Fruit fly (Drosophila melanogaster) whole organism, embryonic: ENCODE measurements around the gene Delta.
A peak's percentile ranks its signal among the peaks of the same experiment; 100 is the strongest.

Experiments used
- Ada2b ChIP-seq: fragments of 200-800 bp; sonication (Bioruptor generic); IDR thresholded peaks from 2 replicates; pipeline ENCODE4 v1.3.6; 2022; ENCODE audit warnings: missing biosample characterization, missing genetic modification characterization
- Antp ChIP-seq: fragments of 200-800 bp; sonication (Bioruptor generic); optimal IDR thresholded peaks from 3 replicates; lab custom pipeline; 2016; ENCODE audit warnings: missing biosample characterization, missing genetic modification characterization
- Atf6 ChIP-seq: fragments of 200-800 bp; sonication (Bioruptor generic); IDR thresholded peaks from 2 replicates; pipeline ENCODE4 v1.3.6; 2022; ENCODE audit warnings: missing biosample characterization, missing genetic modification characterization
- CG10267 ChIP-seq: fragments of 200-800 bp; sonication (Bioruptor generic); optimal IDR thresholded peaks from 2 replicates; lab custom pipeline; 2018; ENCODE audit warnings: missing biosample characterization, mild to moderate bottlenecking, missing genetic modification characterization, moderate library complexity
- CG10979 ChIP-seq: fragments of 200-800 bp; sonication (Bioruptor generic); optimal IDR thresholded peaks from 2 replicates; lab custom pipeline; 2018; ENCODE audit warnings: missing biosample characterization, mild to moderate bottlenecking, missing genetic modification characterization, moderate library complexity
- CG11085 ChIP-seq: fragments of 200-800 bp; sonication (Bioruptor generic); IDR thresholded peaks from 2 replicates; pipeline ENCODE4 v1.3.6; 2022; ENCODE audit warnings: missing biosample characterization, missing genetic modification characterization
- CG11247 ChIP-seq: fragments of 200-800 bp; sonication (Bioruptor generic); IDR thresholded peaks from 2 replicates; pipeline ENCODE4 v1.3.6; 2022; ENCODE audit warnings: missing biosample characterization, missing genetic modification characterization
- CG11695 ChIP-seq: fragments of 200-800 bp; sonication (Bioruptor generic); IDR thresholded peaks from 3 replicates; pipeline ENCODE4 v1.3.6; 2022; ENCODE audit warnings: missing biosample characterization, missing genetic modification characterization
- CG31224 ChIP-seq: fragments of 200-800 bp; sonication (Bioruptor generic); IDR thresholded peaks from 2 replicates; pipeline ENCODE4 v1.3.6; 2022; ENCODE audit warnings: missing biosample characterization, missing genetic modification characterization
- CG5245 ChIP-seq: fragments of 200-800 bp; sonication (Bioruptor generic); optimal IDR thresholded peaks from 3 replicates; lab custom pipeline; 2016; ENCODE audit warnings: missing biosample characterization, missing genetic modification characterization
- CG6175 ChIP-seq: fragments of 200-800 bp; sonication (Bioruptor generic); IDR thresholded peaks from 3 replicates; pipeline ENCODE4 v1.3.6; 2022; ENCODE audit warnings: missing biosample characterization, missing genetic modification characterization
- CG6689 ChIP-seq: fragments of 200-800 bp; sonication (Bioruptor generic); IDR thresholded peaks from 2 replicates; pipeline ENCODE4 v1.3.6; 2022; ENCODE audit warnings: missing biosample characterization, missing genetic modification characterization
- CG7786 ChIP-seq: fragments of 200-800 bp; sonication (Bioruptor generic); optimal IDR thresholded peaks from 2 replicates; lab custom pipeline; 2016; ENCODE audit warnings: missing biosample characterization, missing genetic modification characterization
- Dek ChIP-seq: fragments of 200-800 bp; sonication (Bioruptor generic); optimal IDR thresholded peaks from 3 replicates; lab custom pipeline; 2019; ENCODE audit warnings: missing biosample characterization, mild to moderate bottlenecking, missing genetic modification characterization, moderate library complexity
- Ets65A ChIP-seq: fragments of 200-800 bp; sonication (Bioruptor generic); peaks from one replicate; lab custom pipeline; 2016; ENCODE audit warnings: missing biosample characterization, missing genetic modification characterization
- H2.0 ChIP-seq: fragments of 200-800 bp; sonication (Bioruptor generic); IDR thresholded peaks from 2 replicates; pipeline ENCODE4 v1.3.6; 2022; ENCODE audit warnings: missing biosample characterization, missing genetic modification characterization
- Hr78 ChIP-seq, 2 experiments: fragments of 200-800 bp in 1 of 2; fragments of >200 bp in 1 of 2; sonication (Bioruptor generic) in 1 of 2; optimal IDR thresholded peaks; 2 replicates each; lab custom pipeline; 2017 to 2019; ENCODE audit warnings: missing biosample characterization in 2 of 2, missing genetic modification characterization in 2 of 2, mild to moderate bottlenecking in 1 of 2, moderate library complexity in 1 of 2
- Jarid2 ChIP-seq: fragments of 200-800 bp; sonication (Bioruptor generic); optimal IDR thresholded peaks from 3 replicates; lab custom pipeline; 2017; ENCODE audit warnings: mild to moderate bottlenecking, missing biosample characterization, missing genetic modification reagents, missing genetic modification characterization
- Opbp ChIP-seq: fragments of 200-800 bp; sonication (Bioruptor generic); IDR thresholded peaks from 3 replicates; pipeline ENCODE4 v1.3.6; 2022; ENCODE audit warnings: missing biosample characterization, missing genetic modification characterization; ENCODE audit not compliant: partially characterized antibody
- Sox100B ChIP-seq: fragments of 200-800 bp; sonication (Bioruptor generic); optimal IDR thresholded peaks from 3 replicates; lab custom pipeline; 2018; ENCODE audit warnings: missing biosample characterization, mild to moderate bottlenecking, missing genetic modification characterization
- Trl ChIP-seq, 3 experiments: fragments of >200 bp in 2 of 3; fragments of 200-800 bp in 1 of 3; sonication (Bioruptor generic) in 1 of 3; optimal IDR thresholded peaks; 2 replicates in 1 of 3; 3 replicates in 2 of 3; lab custom pipeline; 2016 to 2017; ENCODE audit warnings: missing biosample characterization in 1 of 3, missing genetic modification characterization in 1 of 3
- Vsx1 ChIP-seq: fragments of 200-800 bp; sonication (Bioruptor generic); optimal IDR thresholded peaks from 2 replicates; lab custom pipeline; 2017; ENCODE audit warnings: missing biosample characterization, mild to moderate bottlenecking, missing genetic modification characterization, missing genetic modification reagents
- ab ChIP-seq: fragments of 200-800 bp; sonication (Bioruptor generic); optimal IDR thresholded peaks from 2 replicates; lab custom pipeline; 2016; ENCODE audit warnings: missing biosample characterization, missing genetic modification characterization
- ara ChIP-seq: fragments of 200-800 bp; sonication (Bioruptor generic); IDR thresholded peaks from 2 replicates; pipeline ENCODE4 v1.3.6; 2022; ENCODE audit warnings: missing biosample characterization, missing genetic modification characterization
- crol ChIP-seq: fragments of 200-800 bp; sonication (Bioruptor generic); IDR thresholded peaks from 2 replicates; pipeline ENCODE4 v1.3.6; 2022; ENCODE audit warnings: missing biosample characterization, missing genetic modification characterization
- fd64A ChIP-seq: fragments of 200-800 bp; sonication (Bioruptor generic); optimal IDR thresholded peaks from 3 replicates; lab custom pipeline; 2018; ENCODE audit warnings: missing biosample characterization, mild to moderate bottlenecking, missing genetic modification characterization
- grau ChIP-seq: fragments of 200-800 bp; optimal IDR thresholded peaks from 3 replicates; lab custom pipeline; 2019; ENCODE audit warnings: missing biosample characterization, mild to moderate bottlenecking, missing genetic modification characterization, moderate library complexity
- nerfin-2 ChIP-seq: fragments of 200-800 bp; sonication (Bioruptor generic); IDR thresholded peaks from 2 replicates; pipeline ENCODE4 v1.3.6; 2022; ENCODE audit warnings: missing biosample characterization, missing genetic modification characterization; ENCODE audit not compliant: partially characterized antibody
- otp ChIP-seq: fragments of 200-800 bp; sonication (Bioruptor generic); IDR thresholded peaks from 3 replicates; pipeline ENCODE4, ENCODE4 v1.3.6; 2022; ENCODE audit warnings: missing biosample characterization, missing genetic modification characterization
- pros ChIP-seq: fragments of 200-800 bp; sonication (Bioruptor generic); optimal IDR thresholded peaks from 3 replicates; lab custom pipeline; 2019; ENCODE audit warnings: missing biosample characterization, mild to moderate bottlenecking, missing genetic modification characterization, moderate library complexity
- row ChIP-seq: fragments of 200-800 bp; sonication (Bioruptor generic); IDR thresholded peaks from 3 replicates; pipeline ENCODE4 v1.3.6; 2022; ENCODE audit warnings: missing biosample characterization, missing genetic modification characterization
- scrt ChIP-seq: fragments of 200-800 bp; sonication (Bioruptor generic); optimal IDR thresholded peaks from 2 replicates; lab custom pipeline; 2018; ENCODE audit warnings: missing biosample characterization, mild to moderate bottlenecking, missing genetic modification characterization, moderate library complexity
- shn ChIP-seq: fragments of 200-800 bp; sonication (Bioruptor generic); optimal IDR thresholded peaks from 3 replicates; lab custom pipeline; 2016; ENCODE audit warnings: missing biosample characterization, missing genetic modification characterization
- slbo ChIP-seq: fragments of 200-800 bp; sonication (Bioruptor generic); IDR thresholded peaks from 2 replicates; pipeline ENCODE4 v1.3.6; 2022; ENCODE audit warnings: missing biosample characterization, missing genetic modification characterization
- zen ChIP-seq: fragments of 200-800 bp; sonication (Bioruptor generic); optimal IDR thresholded peaks from 3 replicates; lab custom pipeline; 2018; ENCODE audit warnings: missing biosample characterization, mild to moderate bottlenecking, missing genetic modification characterization, moderate library complexity

Gene Delta

dm6 chr3R:19370693-19371092, 44.7 kb upstream of the Delta start (continued):
- TF ChIP-seq CG31224 (GFP tag; lab: Robert Waterston, UW) (no peak), Opbp (no peak), fd64A (GFP tag; lab: Kevin White, UChicago) (no peak), scrt (GFP tag; lab: Kevin White, UChicago) (no peak), CG10979 (tag; lab: Kevin White, UChicago) (peak; percentile 62), otp (GFP tag; lab: Robert Waterston, UW) (no peak), Vsx1 (GFP tag; lab: Kevin White, UChicago) (no peak), CG6689 (GFP tag; lab: Robert Waterston, UW) (peak; percentile 25; the same call in 1 of the 2 replicates), Hr78 (GFP tag; optimal IDR thresholded peaks at IDR 0.05; lab: Kevin White, UChicago) (no peak), pros (GFP tag; lab: Kevin White, UChicago) (no peak), CG5245 (GFP tag; lab: Kevin White, UChicago) (no peak), CG7786 (GFP tag; lab: Kevin White, UChicago) (no peak), CG10267 (peak; percentile 30)

dm6 chr3R:19369060-19369459, 43.0 kb upstream of the Delta start:
- TF ChIP-seq Ets65A = peak; percentile 91
- TF ChIP-seq CG11247 (GFP tag; lab: Robert Waterston, UW) = no peak

dm6 chr3R:19362879-19363278, 36.9 kb upstream of the Delta start:
- TF ChIP-seq CG11695 (no peak), Dek (no peak), ab (no peak), row (GFP tag; lab: Robert Waterston, UW) (no peak), slbo (GFP tag; lab: Robert Waterston, UW) (no peak), shn (GFP tag; lab: Kevin White, UChicago) (no peak), Ada2b (GFP tag; lab: Robert Waterston, UW) (no peak), H2.0 (no peak), ara (GFP tag; lab: Robert Waterston, UW) (no peak)
- TF ChIP-seq, all 482 proteins: peak for 0

dm6 chr3R:19353751-19354150, 27.7 kb upstream of the Delta start, which contains the start of gene CG43203:
TSS of gene CG43203 (plus strand) at chr3R:19354051.
- no peak for TF ChIP-seq zen (tag; lab: Kevin White, UChicago)
- no peak for TF ChIP-seq nerfin-2 (GFP tag; lab: Robert Waterston, UW)
- TF ChIP-seq Sox100B (GFP tag; lab: Kevin White, UChicago) = no peak
- TF ChIP-seq CG11085 (GFP tag; lab: Robert Waterston, UW) = no peak
- no peak for TF ChIP-seq grau (tag; lab: Kevin White, UChicago)
- TF ChIP-seq Antp (GFP tag; lab: Kevin White, UChicago) = no peak
- TF ChIP-seq CG6175 (GFP tag; lab: Robert Waterston, UW) = no peak
- no peak for TF ChIP-seq Jarid2 (GFP tag; lab: Kevin White, UChicago)
- TF ChIP-seq Atf6 (GFP tag; lab: Robert Waterston, UW) = no peak
- TF ChIP-seq crol (GFP tag; lab: Robert Waterston, UW) = no peak
- TF ChIP-seq Trl (optimal IDR thresholded peaks at IDR 0.05; lab: Kevin White, UChicago) = no peak
- TF ChIP-seq Trl (GFP tag; optimal IDR thresholded peaks at IDR 0.05; lab: Kevin White, UChicago) = no peak
